Worm (Caenorhabditis elegans) whole organism, midembryonic: Measurements from ENCODE around the gene T05G5.1.

Experiments used
- T22C8.4 ChIP-seq: fragments of 200-800 bp; sonication (Bioruptor generic); IDR thresholded peaks from 2 replicates; pipeline ENCODE4 v1.3.6; 2022; ENCODE audit warnings: missing genetic modification characterization, missing compliant biosample characterization
- flt-1 ChIP-seq: fragments of 200-800 bp; sonication (Bioruptor generic); IDR thresholded peaks from 2 replicates; pipeline ENCODE4 v1.3.6; 2022; ENCODE audit warnings: missing genetic modification characterization, missing compliant biosample characterization
- tab-1 ChIP-seq: fragments of 200-800 bp; sonication (Bioruptor generic); IDR thresholded peaks from 2 replicates; pipeline ENCODE4 v1.3.6; 2022; ENCODE audit warnings: missing genetic modification characterization, missing compliant biosample characterization
- ztf-23 ChIP-seq: fragments of 200-800 bp; sonication (Bioruptor generic); IDR thresholded peaks from 2 replicates; pipeline ENCODE4 v1.3.6; 2022; ENCODE audit warnings: missing genetic modification reagents, missing genetic modification characterization, missing compliant biosample characterization

DNA sequence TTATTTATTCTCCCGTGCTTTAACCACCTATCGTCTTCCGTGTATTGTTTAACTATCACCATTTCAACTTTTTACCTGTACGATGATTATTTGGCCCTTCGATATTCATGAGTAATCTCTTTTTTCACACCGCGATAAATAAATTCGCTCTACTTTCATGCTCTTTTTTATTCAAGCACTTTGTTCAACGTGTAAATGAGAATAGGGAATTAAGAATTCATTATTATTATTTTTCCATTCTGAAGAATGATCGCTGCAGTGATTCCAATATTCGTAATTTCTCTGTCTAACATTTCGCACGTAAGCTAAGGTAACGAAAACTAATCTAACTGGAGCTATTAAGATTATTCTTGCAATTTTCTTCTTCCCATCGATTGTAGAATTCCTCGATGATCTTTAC, 5.6 kb upstream of the T05G5.1 start, which contains the start of gene T05G5.4:
- TF ChIP-seq tab-1 (GFP tag; lab: Robert Waterston, UW): no peak
- no peak for TF ChIP-seq ztf-23
- no peak for TF ChIP-seq T22C8.4 (GFP tag; lab: Robert Waterston, UW)
- no peak for TF ChIP-seq flt-1 (GFP tag; lab: Robert Waterston, UW)
